Fruit fly (Drosophila melanogaster): ENCODE results near the gene Pus1.
A peak's percentile ranks its signal among the peaks of the same experiment; 100 is the strongest.

The Pus1 gene

DNA sequence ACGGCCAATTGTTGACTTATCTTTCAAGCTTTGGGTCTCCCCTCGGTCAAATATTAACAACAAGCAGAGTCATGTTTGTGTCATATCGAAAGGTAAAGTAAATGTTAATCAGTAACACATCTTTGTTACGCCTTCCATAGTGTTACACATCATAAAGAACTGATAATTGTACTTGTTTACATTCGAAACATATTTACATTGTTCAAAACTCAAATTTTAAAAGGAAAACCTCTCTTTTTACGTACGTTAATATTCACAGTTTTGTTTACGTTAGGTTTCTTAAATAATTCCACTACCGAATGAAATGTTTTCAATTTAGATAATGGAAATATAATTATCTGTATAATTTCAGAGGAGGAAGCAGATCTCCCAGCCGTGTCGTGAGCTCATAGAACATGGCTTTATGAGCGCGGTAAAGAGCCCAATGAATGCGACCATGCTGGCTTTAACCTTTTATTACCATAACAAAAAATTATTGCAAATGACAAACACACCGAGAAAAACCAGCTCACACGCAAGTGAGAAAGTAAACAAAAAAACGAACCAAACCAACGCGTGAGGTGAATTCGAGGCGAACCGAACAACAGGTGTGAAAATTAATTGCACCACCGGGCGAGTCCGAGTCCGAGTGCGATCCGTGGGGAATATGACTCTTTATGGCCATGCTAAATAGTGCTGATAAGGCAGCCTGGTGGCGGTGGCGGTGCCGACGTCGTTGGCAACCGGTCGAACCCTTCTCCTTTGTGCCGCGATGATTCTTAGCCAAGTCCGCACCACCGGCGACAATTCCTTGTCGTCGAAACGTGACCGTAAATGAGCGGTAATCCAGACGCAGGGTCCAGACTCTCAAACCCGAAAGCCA is 50.0 kb downstream of the Pus1 start:
- TF ChIP-seq Fer3 (tag; optimal IDR thresholded peaks at IDR 0.05), result peak; percentile 19
- no peak for TF ChIP-seq bsh (GFP tag; optimal IDR thresholded peaks at IDR 0.05)
- no peak for TF ChIP-seq hbn (GFP tag; IDR thresholded peaks at IDR 0.05; ENCODE audit: partially characterized antibody)
- TF ChIP-seq CG8388 (GFP tag; optimal IDR thresholded peaks at IDR 0.05), result peak; percentile 21
- peak; percentile 48 for TF ChIP-seq CG1603 (tag; optimal IDR thresholded peaks at IDR 0.05)
- peak; percentile 77 for TF ChIP-seq cad (GFP tag; optimal IDR thresholded peaks at IDR 0.05)
- no peak for TF ChIP-seq en (GFP tag; optimal IDR thresholded peaks at IDR 0.05)
- no peak for TF ChIP-seq CG42726 (GFP tag; IDR thresholded peaks at IDR 0.05; ENCODE audit: partially characterized antibody)
- peak; percentile 73 for TF ChIP-seq CG9727 (GFP tag; optimal IDR thresholded peaks at IDR 0.05)
- no peak for TF ChIP-seq CG6791 (GFP tag; IDR thresholded peaks at IDR 0.05; ENCODE audit: partially characterized antibody)
- peak; percentile 34; the same call in 2 of the 3 replicates for TF ChIP-seq otp (GFP tag; IDR thresholded peaks at IDR 0.05)
- TF ChIP-seq Lpt (GFP tag; optimal IDR thresholded peaks at IDR 0.05), result no peak
- TF ChIP-seq da (GFP tag; optimal IDR thresholded peaks at IDR 0.05), result no peak
- peak; percentile 9 for TF ChIP-seq CG10543 (GFP tag; optimal IDR thresholded peaks at IDR 0.05)
- TF ChIP-seq HmgZ (tag; optimal IDR thresholded peaks at IDR 0.05), result no peak
- TF ChIP-seq CG13894 (tag; optimal IDR thresholded peaks at IDR 0.05), result no peak
- TF ChIP-seq pho (GFP tag; optimal IDR thresholded peaks at IDR 0.05), result no peak
- TF ChIP-seq chn (GFP tag; optimal IDR thresholded peaks at IDR 0.05), result no peak
- TF ChIP-seq CG16815 (GFP tag; optimal IDR thresholded peaks at IDR 0.05), result no peak
- no peak for TF ChIP-seq mam (GFP tag; optimal IDR thresholded peaks at IDR 0.05)
- TF ChIP-seq Dp (GFP tag; optimal IDR thresholded peaks at IDR 0.05), result no peak
- 0 out of 4 replicates have a peak, but pooled peaks have one; percentile 47 for TF ChIP-seq chinmo (GFP tag; IDR thresholded peaks at IDR 0.05; ENCODE audit: partially characterized antibody)
- no peak for TF ChIP-seq pzg (GFP tag; optimal IDR thresholded peaks at IDR 0.05)
- TF ChIP-seq so (GFP tag; IDR thresholded peaks at IDR 0.05), result peak; percentile 59; the same call in 1 of the 3 replicates
- TF ChIP-seq emc (GFP tag; optimal IDR thresholded peaks at IDR 0.05), result no peak
- TF ChIP-seq Bgb (GFP tag; IDR thresholded peaks at IDR 0.05; ENCODE audit: partially characterized antibody), result no peak
- TF ChIP-seq crol (GFP tag; IDR thresholded peaks at IDR 0.05), result no peak
- TF ChIP-seq CG17328 (GFP tag; IDR thresholded peaks at IDR 0.05), result no peak
- no peak for TF ChIP-seq wdn (GFP tag; IDR thresholded peaks at IDR 0.05)
- TF ChIP-seq Fer2 (tag; optimal IDR thresholded peaks at IDR 0.05), result peak; percentile 18
- peak; percentile 42; the same call in 2 of the 3 replicates for TF ChIP-seq CG17361 (GFP tag; IDR thresholded peaks at IDR 0.05)
- TF ChIP-seq CG11695 (GFP tag; IDR thresholded peaks at IDR 0.05), result peak; percentile 56; the same call in 1 of the 3 replicates
- no peak for TF ChIP-seq CG18011 (GFP tag; optimal IDR thresholded peaks at IDR 0.05)
- TF ChIP-seq pb (GFP tag; optimal IDR thresholded peaks at IDR 0.05), result no peak
- TF ChIP-seq wek (GFP tag; optimal IDR thresholded peaks at IDR 0.05), result peak; percentile 60
- TF ChIP-seq CG18764 (GFP tag; optimal IDR thresholded peaks at IDR 0.05), result no peak
- TF ChIP-seq CG10565 (GFP tag; optimal IDR thresholded peaks at IDR 0.05), result no peak
- no peak for TF ChIP-seq Mad (GFP tag; optimal IDR thresholded peaks at IDR 0.05)
- peak; percentile 51 for TF ChIP-seq HHEX (GFP tag; optimal IDR thresholded peaks at IDR 0.05)
- TF ChIP-seq CG15269 (tag; optimal IDR thresholded peaks at IDR 0.05), result no peak
- no peak for TF ChIP-seq CG32532 (GFP tag; IDR thresholded peaks at IDR 0.05)
- TF ChIP-seq ac (GFP tag; optimal IDR thresholded peaks at IDR 0.05), result peak; percentile 62
- no peak for TF ChIP-seq Opbp (GFP tag; IDR thresholded peaks at IDR 0.05; ENCODE audit: partially characterized antibody)
- TF ChIP-seq CG10979 (tag; optimal IDR thresholded peaks at IDR 0.05), result peak; percentile 35
- no peak for TF ChIP-seq CG5180 (GFP tag; optimal IDR thresholded peaks at IDR 0.05)
- TF ChIP-seq CG3163 (GFP tag; optimal IDR thresholded peaks at IDR 0.05), result no peak
- no peak for TF ChIP-seq CG14860 (GFP tag; IDR thresholded peaks at IDR 0.05; ENCODE audit: partially characterized antibody)
- no peak for TF ChIP-seq CTCF (GFP tag; optimal IDR thresholded peaks at IDR 0.05)
- TF ChIP-seq Gsc (GFP tag; IDR thresholded peaks at IDR 0.05), result no peak

Data from whole organism, embryonic.